Fruit fly (Drosophila melanogaster) whole organism, embryonic: ENCODE measurements around the gene grnd.

ENCODE experiments used
- CG10147 ChIP-seq: fragments of 200-800 bp; sonication (Bioruptor generic); optimal IDR thresholded peaks from 2 replicates; lab custom pipeline; 2019; ENCODE audit warnings: missing biosample characterization, mild to moderate bottlenecking, missing genetic modification characterization, moderate library complexity
- CG11093 ChIP-seq: fragments of 200-800 bp; sonication (Bioruptor generic); IDR thresholded peaks from 3 replicates; pipeline ENCODE4 v1.3.6; 2022; ENCODE audit warnings: missing biosample characterization, missing genetic modification characterization
- CG11504 ChIP-seq: fragments of 200-800 bp; sonication (Bioruptor generic); optimal IDR thresholded peaks from 3 replicates; lab custom pipeline; 2019; ENCODE audit warnings: missing biosample characterization, mild to moderate bottlenecking, missing genetic modification characterization, moderate library complexity
- CG11723 ChIP-seq: fragments of 200-800 bp; sonication (Bioruptor generic); optimal IDR thresholded peaks from 2 replicates; lab custom pipeline; 2017; ENCODE audit warnings: missing biosample characterization, mild to moderate bottlenecking, missing genetic modification characterization
- CG12071 ChIP-seq: fragments of 200-800 bp; sonication (Bioruptor generic); optimal IDR thresholded peaks from 3 replicates; lab custom pipeline; 2018; ENCODE audit warnings: missing biosample characterization, mild to moderate bottlenecking, missing genetic modification characterization
- CG13123 ChIP-seq: fragments of 200-800 bp; sonication (Bioruptor generic); optimal IDR thresholded peaks from 2 replicates; lab custom pipeline; 2016; ENCODE audit warnings: missing biosample characterization, missing genetic modification characterization
- CG13424 ChIP-seq: fragments of 200-800 bp; sonication (Bioruptor generic); optimal IDR thresholded peaks from 2 replicates; lab custom pipeline; 2019; ENCODE audit warnings: missing biosample characterization, mild to moderate bottlenecking, missing genetic modification characterization, moderate library complexity
- CG14050 ChIP-seq: fragments of 200-800 bp; sonication (Bioruptor generic); IDR thresholded peaks from 3 replicates; pipeline ENCODE4 v1.3.6; 2022; ENCODE audit warnings: missing biosample characterization, missing genetic modification characterization
- CG14965 ChIP-seq: fragments of 200-800 bp; sonication (Bioruptor generic); optimal IDR thresholded peaks from 2 replicates; lab custom pipeline; 2016; ENCODE audit warnings: missing biosample characterization, missing genetic modification characterization, borderline replicate concordance
- CG15479 ChIP-seq: fragments of 200-800 bp; sonication (Bioruptor generic); optimal IDR thresholded peaks from 3 replicates; lab custom pipeline; 2019; ENCODE audit warnings: missing biosample characterization, mild to moderate bottlenecking, missing genetic modification characterization, moderate library complexity
- CG15696 ChIP-seq: fragments of 200-800 bp; sonication (Bioruptor generic); optimal IDR thresholded peaks from 2 replicates; lab custom pipeline; 2019; ENCODE audit warnings: missing biosample characterization, mild to moderate bottlenecking, missing genetic modification characterization, moderate library complexity
- CG17186 ChIP-seq: fragments of 200-800 bp; sonication (Bioruptor generic); optimal IDR thresholded peaks from 3 replicates; lab custom pipeline; 2017; ENCODE audit warnings: missing biosample characterization, missing genetic modification reagents, missing genetic modification characterization
- CG17328 ChIP-seq: fragments of 200-800 bp; sonication (Bioruptor generic); IDR thresholded peaks from 2 replicates; pipeline ENCODE4 v1.3.6; 2022; ENCODE audit warnings: missing biosample characterization, missing genetic modification characterization
- CG17802 ChIP-seq: fragments of 200-800 bp; sonication (Bioruptor generic); optimal IDR thresholded peaks from 2 replicates; lab custom pipeline; 2018; ENCODE audit warnings: missing biosample characterization, mild to moderate bottlenecking, missing genetic modification characterization, moderate library complexity
- CG2202 ChIP-seq: fragments of 200-800 bp; sonication (Bioruptor generic); optimal IDR thresholded peaks from 2 replicates; lab custom pipeline; 2018; ENCODE audit warnings: missing biosample characterization, mild to moderate bottlenecking, missing genetic modification characterization
- CG30403 ChIP-seq: fragments of 200-800 bp; sonication (Bioruptor generic); optimal IDR thresholded peaks from 3 replicates; lab custom pipeline; 2016; ENCODE audit warnings: missing biosample characterization, missing genetic modification characterization
- CG30431 ChIP-seq: fragments of 200-800 bp; sonication (Bioruptor generic); optimal IDR thresholded peaks from 2 replicates; lab custom pipeline; 2017; ENCODE audit warnings: missing biosample characterization, missing genetic modification characterization
- CG31365 ChIP-seq: fragments of 200-800 bp; sonication (Bioruptor generic); optimal IDR thresholded peaks from 2 replicates; lab custom pipeline; 2018; ENCODE audit warnings: missing biosample characterization, mild to moderate bottlenecking, missing genetic modification characterization
- CG32772 ChIP-seq: fragments of 200-800 bp; sonication (Bioruptor generic); IDR thresholded peaks from 2 replicates; pipeline ENCODE4 v1.3.6; 2022; ENCODE audit warnings: missing biosample characterization, missing genetic modification characterization
- CG34422 ChIP-seq: fragments of 200-800 bp; sonication (Bioruptor generic); IDR thresholded peaks from 3 replicates; pipeline ENCODE4 v1.3.6; 2022; ENCODE audit warnings: missing biosample characterization, missing genetic modification characterization
- CG3847 ChIP-seq: fragments of 200-800 bp; sonication (Bioruptor generic); IDR thresholded peaks from 2 replicates; pipeline ENCODE4 v1.3.6; 2022; ENCODE audit warnings: missing biosample characterization, missing genetic modification characterization
- CG7786 ChIP-seq: fragments of 200-800 bp; sonication (Bioruptor generic); optimal IDR thresholded peaks from 2 replicates; lab custom pipeline; 2016; ENCODE audit warnings: missing biosample characterization, missing genetic modification characterization
- CG8290 ChIP-seq, 3 experiments: fragments of 200-800 bp; sonication (Bioruptor generic); optimal IDR thresholded peaks; 2 replicates each; lab custom pipeline; 2016 to 2019; ENCODE audit warnings: missing biosample characterization in 3 of 3, missing genetic modification characterization in 3 of 3, mild to moderate bottlenecking in 2 of 3, moderate library complexity in 1 of 3
- Ets65A ChIP-seq: fragments of 200-800 bp; sonication (Bioruptor generic); peaks from one replicate; lab custom pipeline; 2016; ENCODE audit warnings: missing biosample characterization, missing genetic modification characterization
- H2.0 ChIP-seq: fragments of 200-800 bp; sonication (Bioruptor generic); IDR thresholded peaks from 2 replicates; pipeline ENCODE4 v1.3.6; 2022; ENCODE audit warnings: missing biosample characterization, missing genetic modification characterization
- NC2α ChIP-seq: fragments of 200-800 bp; sonication (Bioruptor generic); optimal IDR thresholded peaks from 2 replicates; lab custom pipeline; 2016; ENCODE audit warnings: missing biosample characterization, missing genetic modification characterization
- Nf-YC ChIP-seq: fragments of 200-800 bp; optimal IDR thresholded peaks from 3 replicates; lab custom pipeline; 2019; ENCODE audit warnings: missing biosample characterization, mild to moderate bottlenecking, missing genetic modification characterization, moderate library complexity
- Oaz ChIP-seq: fragments of 200-800 bp; sonication (Bioruptor generic); IDR thresholded peaks from 2 replicates; pipeline ENCODE4 v1.3.6; 2022; ENCODE audit warnings: missing biosample characterization, missing genetic modification characterization
- Pdp1 ChIP-seq, 2 experiments: fragments of 200-800 bp; sonication (Bioruptor generic); optimal IDR thresholded peaks; 3 replicates each; lab custom pipeline; 2016; ENCODE audit warnings: missing biosample characterization in 2 of 2, missing genetic modification characterization in 2 of 2, mild to moderate bottlenecking in 1 of 2, moderate library complexity in 1 of 2
- ase ChIP-seq: fragments of 200-800 bp; sonication (Bioruptor generic); IDR thresholded peaks from 3 replicates; pipeline ENCODE4 v1.3.6; 2022; ENCODE audit warnings: missing biosample characterization, missing genetic modification characterization
- ato ChIP-seq: fragments of 200-800 bp; sonication (Bioruptor generic); IDR thresholded peaks from 2 replicates; pipeline ENCODE4 v1.3.6; 2022; ENCODE audit warnings: missing biosample characterization, missing genetic modification characterization; ENCODE audit not compliant: partially characterized antibody
- az2 ChIP-seq: fragments of 200-800 bp; sonication (Bioruptor generic); optimal IDR thresholded peaks from 3 replicates; lab custom pipeline; 2016; ENCODE audit warnings: missing biosample characterization, missing genetic modification characterization
- bcd ChIP-seq: fragments of 200-800 bp; sonication (Bioruptor generic); optimal IDR thresholded peaks from 2 replicates; lab custom pipeline; 2017; ENCODE audit warnings: missing biosample characterization, mild to moderate bottlenecking, missing genetic modification characterization
- cg ChIP-seq: fragments of 200-800 bp; sonication (Bioruptor generic); optimal IDR thresholded peaks from 3 replicates; lab custom pipeline; 2019; ENCODE audit warnings: missing biosample characterization, mild to moderate bottlenecking, missing genetic modification characterization, moderate library complexity
- crp ChIP-seq, 2 experiments: fragments of 200-800 bp; sonication (Bioruptor generic); optimal IDR thresholded peaks; 2 replicates in 1 of 2; 3 replicates in 1 of 2; lab custom pipeline; 2017; ENCODE audit warnings: missing biosample characterization in 2 of 2, missing genetic modification characterization in 2 of 2, mild to moderate bottlenecking in 1 of 2, moderate library complexity in 1 of 2
- cwo ChIP-seq: fragments of 200-800 bp; sonication (Bioruptor generic); optimal IDR thresholded peaks from 3 replicates; lab custom pipeline; 2017; ENCODE audit warnings: missing biosample characterization, missing genetic modification characterization, mild to moderate bottlenecking, moderate library complexity, missing genetic modification reagents
- dm ChIP-seq: fragments of 200-800 bp; sonication (Bioruptor generic); optimal IDR thresholded peaks from 3 replicates; lab custom pipeline; 2016; ENCODE audit warnings: missing biosample characterization, missing genetic modification characterization
- fd3F ChIP-seq: fragments of 200-800 bp; sonication (Bioruptor generic); optimal IDR thresholded peaks from 2 replicates; lab custom pipeline; 2018; ENCODE audit warnings: missing biosample characterization, mild to moderate bottlenecking, missing genetic modification characterization, moderate library complexity
- fru ChIP-seq: fragments of >200 bp; optimal IDR thresholded peaks from 2 replicates; lab custom pipeline; 2017
- fu2 ChIP-seq: fragments of 200-800 bp; sonication (Bioruptor generic); optimal IDR thresholded peaks from 2 replicates; lab custom pipeline; 2016; ENCODE audit warnings: missing biosample characterization, missing genetic modification characterization
- gcm ChIP-seq: fragments of 200-800 bp; sonication (Bioruptor generic); optimal IDR thresholded peaks from 2 replicates; lab custom pipeline; 2019; ENCODE audit warnings: missing biosample characterization, mild to moderate bottlenecking, missing genetic modification characterization, moderate library complexity
- h ChIP-seq: fragments of >200 bp; optimal IDR thresholded peaks from 2 replicates; lab custom pipeline; 2017
- ham ChIP-seq: fragments of 200-800 bp; sonication (Bioruptor generic); IDR thresholded peaks from 2 replicates; pipeline ENCODE4 v1.3.6; 2022; ENCODE audit warnings: missing biosample characterization, missing genetic modification characterization
- kah ChIP-seq: fragments of 200-800 bp; sonication (Bioruptor generic); optimal IDR thresholded peaks from 2 replicates; lab custom pipeline; 2018; ENCODE audit warnings: missing biosample characterization, mild to moderate bottlenecking, missing genetic modification characterization
- kay ChIP-seq: fragments of 200-800 bp; sonication (Bioruptor generic); optimal IDR thresholded peaks from 2 replicates; lab custom pipeline; 2016; ENCODE audit warnings: missing biosample characterization, missing genetic modification characterization
- mld ChIP-seq: fragments of 200-800 bp; sonication (Bioruptor generic); IDR thresholded peaks from 3 replicates; pipeline ENCODE4 v1.3.6; 2022; ENCODE audit warnings: missing biosample characterization, missing genetic modification characterization; ENCODE audit not compliant: partially characterized antibody
- nmo ChIP-seq: fragments of 200-800 bp; sonication (Bioruptor generic); optimal IDR thresholded peaks from 2 replicates; lab custom pipeline; 2018; ENCODE audit warnings: missing biosample characterization, mild to moderate bottlenecking, missing genetic modification characterization, moderate library complexity
- pfk ChIP-seq: fragments of 200-800 bp; sonication (Bioruptor generic); optimal IDR thresholded peaks from 2 replicates; lab custom pipeline; 2018; ENCODE audit warnings: missing biosample characterization, mild to moderate bottlenecking, missing genetic modification characterization, moderate library complexity
- ranshi ChIP-seq: fragments of 200-800 bp; sonication (Bioruptor generic); IDR thresholded peaks from 2 replicates; pipeline ENCODE4 v1.3.6; 2022; ENCODE audit warnings: missing biosample characterization, missing genetic modification characterization
- rib ChIP-seq: fragments of 200-800 bp; sonication (Bioruptor generic); IDR thresholded peaks from 2 replicates; pipeline ENCODE4 v1.3.6; 2022; ENCODE audit warnings: missing biosample characterization, missing genetic modification characterization
- tio ChIP-seq: fragments of 200-800 bp; sonication (Bioruptor generic); optimal IDR thresholded peaks from 2 replicates; lab custom pipeline; 2017; ENCODE audit warnings: missing biosample characterization, missing genetic modification characterization, inconsistent platforms

Gene grnd

DNA sequence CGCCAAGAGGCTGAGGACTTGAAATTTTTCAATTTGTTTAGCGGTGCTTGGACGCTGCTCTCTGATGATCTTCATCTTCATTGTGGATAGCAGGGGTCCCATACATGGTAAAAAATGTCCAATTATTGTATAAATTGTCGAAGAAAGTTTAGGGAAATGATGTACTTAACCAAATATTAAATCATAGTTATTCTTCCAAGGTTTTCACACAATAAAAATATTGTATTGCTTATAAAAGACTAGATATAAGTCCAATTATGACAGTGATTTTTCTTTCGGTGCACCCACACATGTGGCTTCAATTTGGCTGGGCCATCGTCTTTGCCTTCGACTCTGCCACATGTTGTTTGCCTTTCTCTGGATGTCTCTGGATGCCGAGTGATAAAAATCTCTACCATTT is 19.7 kb downstream of the grnd start (continued):
- TF ChIP-seq CG10147 (GFP tag; lab: Kevin White, UChicago): no peak
- peak; percentile 20 for TF ChIP-seq CG2202
- TF ChIP-seq ato: no peak
- no peak for TF ChIP-seq fd3F
- peak; percentile 52 for TF ChIP-seq H2.0 (GFP tag; lab: Robert Waterston, UW)
- peak; percentile 49 for TF ChIP-seq CG30431 (GFP tag; lab: Kevin White, UChicago)
- peak; percentile 49; the same call in 1 of the 3 replicates for TF ChIP-seq CG14050 (GFP tag; lab: Robert Waterston, UW)
- TF ChIP-seq tio: peak; percentile 57
- no peak for TF ChIP-seq fu2 (GFP tag; lab: Kevin White, UChicago)
- TF ChIP-seq h (lab: Kevin White, UChicago): no peak
- no peak for TF ChIP-seq CG31365
- TF ChIP-seq CG11093 (GFP tag; lab: Robert Waterston, UW): peak; percentile 57; the same call in 2 of the 3 replicates
- no peak for TF ChIP-seq kah (GFP tag; lab: Kevin White, UChicago)
- no peak for TF ChIP-seq CG17802 (tag; lab: Kevin White, UChicago)
- TF ChIP-seq CG34422 (GFP tag; lab: Robert Waterston, UW): peak; percentile 60; the same call in 2 of the 3 replicates
- peak; percentile 42 for TF ChIP-seq bcd (GFP tag; lab: Kevin White, UChicago)
- no peak for TF ChIP-seq CG12071
- TF ChIP-seq mld: no peak
- TF ChIP-seq nmo: peak; percentile 68
- TF ChIP-seq Oaz (GFP tag; lab: Robert Waterston, UW): no peak
- TF ChIP-seq CG15479: no peak
- no peak for TF ChIP-seq pfk (GFP tag; lab: Kevin White, UChicago)
- peak; percentile 51; the same call in 1 of the 3 replicates for TF ChIP-seq ase (GFP tag; lab: Robert Waterston, UW)
- TF ChIP-seq CG8290 (GFP tag; optimal IDR thresholded peaks at IDR 0.05; lab: Kevin White, UChicago): no peak
- peak in 1 of 2 experiments; percentile 39 for TF ChIP-seq CG8290 (tag; optimal IDR thresholded peaks at IDR 0.05; lab: Kevin White, UChicago)
- no peak for TF ChIP-seq Nf-YC
- TF ChIP-seq cg: no peak
- peak; percentile 46 for TF ChIP-seq CG30403 (GFP tag; lab: Kevin White, UChicago)
- no peak for TF ChIP-seq crp (GFP tag; optimal IDR thresholded peaks at IDR 0.05; lab: Kevin White, UChicago)
- peak; percentile 56 for TF ChIP-seq CG15696 (tag; lab: Kevin White, UChicago)
- TF ChIP-seq CG17186 (GFP tag; lab: Kevin White, UChicago): no peak
- no peak for TF ChIP-seq CG11723 (GFP tag; lab: Kevin White, UChicago)
- TF ChIP-seq NC2α: peak; percentile 3
- no peak for TF ChIP-seq CG7786 (GFP tag; lab: Kevin White, UChicago)
- no peak for TF ChIP-seq fru (lab: Kevin White, UChicago)
- TF ChIP-seq ham: no peak
- no peak for TF ChIP-seq CG13123 (GFP tag; lab: Kevin White, UChicago)
- TF ChIP-seq CG11504 (tag; lab: Kevin White, UChicago): peak; percentile 52
- no peak for TF ChIP-seq cwo (GFP tag; lab: Kevin White, UChicago)
- peak; percentile 73 for TF ChIP-seq CG17328 (GFP tag; lab: Robert Waterston, UW)
- TF ChIP-seq Ets65A (GFP tag; lab: Kevin White, UChicago): no peak
- peak; percentile 51 for TF ChIP-seq az2
- peak; percentile 51; the same call in 1 of the 2 replicates for TF ChIP-seq ranshi (GFP tag; lab: Robert Waterston, UW)
- TF ChIP-seq CG13424: peak; percentile 55
- TF ChIP-seq dm (GFP tag; lab: Kevin White, UChicago): peak; percentile 53
- TF ChIP-seq CG14965: no peak
- TF ChIP-seq kay (GFP tag; lab: Kevin White, UChicago): peak; percentile 1
- no peak for TF ChIP-seq rib (GFP tag; lab: Robert Waterston, UW)
- TF ChIP-seq CG3847 (GFP tag; lab: Robert Waterston, UW): no peak
- peak; percentile 50 for TF ChIP-seq CG32772 (GFP tag; lab: Robert Waterston, UW)
- TF ChIP-seq Pdp1 (GFP tag; optimal IDR thresholded peaks at IDR 0.05; lab: Kevin White, UChicago): peak in 1 of 2 experiments; percentile 41
- TF ChIP-seq gcm (GFP tag; lab: Kevin White, UChicago): peak; percentile 46
